Worm (Caenorhabditis elegans) whole organism, L4/young adult: Measurements from ENCODE around the gene B0403.3.

ENCODE experiments used
- dao-5 ChIP-seq: sonication (generic microtip); optimal IDR thresholded peaks from 2 replicates; lab custom pipeline; 2016; ENCODE audit warnings: missing genotype, missing genetic modification characterization, moderate library complexity, missing compliant biosample characterization
- him-1 ChIP-seq: sonication (generic microtip); optimal IDR thresholded peaks from 2 replicates; lab custom pipeline; 2016; ENCODE audit warnings: missing genotype, missing genetic modification reagents, missing genetic modification characterization, missing compliant biosample characterization

ce11 chrX:7085067-7085466, 21.9 kb upstream of the B0403.3 start, which contains the start of gene Y1B5A.1:
- TF ChIP-seq him-1 (tag; lab: Kevin White, UChicago) (no peak), dao-5 (tag; lab: Kevin White, UChicago) (no peak)
